Worm (Caenorhabditis elegans): Measurements from ENCODE around the gene B0546.3.

ce11 chrIV:3336585-3336984 lies 46.1 kb downstream of the B0546.3 start, which contains the start of gene F42A6.6:
- TF ChIP-seq skn-1 (tag; optimal IDR thresholded peaks at IDR 0.05) (no peak), snpc-4 (tag; optimal IDR thresholded peaks at IDR 0.05) (no peak), aly-2 (tag; optimal IDR thresholded peaks at IDR 0.05) (no peak), fos-1 (tag; optimal IDR thresholded peaks at IDR 0.05) (no peak)
